Worm (Caenorhabditis elegans): ENCODE measurements around the gene dab-1.
A peak's percentile ranks its signal among the peaks of the same experiment; 100 is the strongest.

The dab-1 gene

DNA sequence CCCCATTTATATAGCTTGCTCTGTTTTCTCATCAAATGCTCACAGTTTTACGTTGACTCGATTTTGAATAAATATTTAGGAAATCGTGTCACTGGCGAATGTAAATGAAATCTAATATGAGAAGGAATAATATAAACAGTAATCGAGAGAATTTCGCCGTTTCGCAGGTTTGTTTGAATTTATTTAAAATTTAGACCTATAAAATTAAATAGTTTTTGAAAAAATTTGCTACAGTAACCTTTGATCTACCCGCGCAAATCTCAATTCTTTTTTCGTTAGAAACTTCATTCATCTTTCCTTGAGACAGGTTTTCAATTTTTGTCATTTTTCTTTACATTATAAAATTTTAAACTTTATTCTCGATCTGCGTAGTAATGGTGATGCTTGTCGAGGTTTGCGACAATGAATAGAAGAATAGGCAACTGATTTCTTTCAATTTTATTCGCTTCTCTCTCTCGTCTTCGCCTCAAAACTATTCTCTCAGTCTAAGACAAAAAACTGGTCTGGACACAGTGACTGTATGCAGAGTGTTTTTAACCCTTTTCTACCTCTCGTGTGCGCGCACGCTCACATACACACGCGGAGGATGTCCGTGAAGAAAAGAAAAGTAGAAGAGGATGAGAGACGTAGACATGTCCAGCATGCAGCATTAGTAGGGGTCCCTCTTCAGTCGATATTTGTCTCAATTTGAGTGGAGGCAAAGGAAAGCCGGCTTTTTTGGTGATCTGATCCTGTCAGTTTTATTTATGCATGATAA, at the start of gene dab-1:
dab-1 (plus strand) TSS at position 78 of the 757 bp plus-strand sequence.
- TF ChIP-seq hlh-4 (tag; optimal IDR thresholded peaks at IDR 0.05): no peak
- no peak for TF ChIP-seq C04F5.9 (tag; optimal IDR thresholded peaks at IDR 0.05)
- no peak for TF ChIP-seq ztf-11 (tag; optimal IDR thresholded peaks at IDR 0.05)
- no peak for TF ChIP-seq nhr-12 (tag; optimal IDR thresholded peaks at IDR 0.05)
- TF ChIP-seq C34B4.2 (tag; optimal IDR thresholded peaks at IDR 0.05): no peak
- TF ChIP-seq vab-15 (tag; optimal IDR thresholded peaks at IDR 0.05): no peak
- no peak for TF ChIP-seq unc-130 (tag; optimal IDR thresholded peaks at IDR 0.05)
- no peak for TF ChIP-seq dsc-1 (tag; optimal IDR thresholded peaks at IDR 0.05)
- no peak for TF ChIP-seq zip-4 (GFP tag; optimal IDR thresholded peaks at IDR 0.05)
- no peak for TF ChIP-seq egl-27 (tag; optimal IDR thresholded peaks at IDR 0.05)
- TF ChIP-seq aha-1 (tag; optimal IDR thresholded peaks at IDR 0.05): no peak
- peak; percentile 91 for TF ChIP-seq blmp-1 (tag; optimal IDR thresholded peaks at IDR 0.05)
- no peak for TF ChIP-seq ztf-4 (tag; optimal IDR thresholded peaks at IDR 0.05)
- TF ChIP-seq nhr-84 (tag; optimal IDR thresholded peaks at IDR 0.05): no peak
- TF ChIP-seq ceh-8 (GFP tag; optimal IDR thresholded peaks at IDR 0.05): no peak
- TF ChIP-seq nhr-11 (tag; optimal IDR thresholded peaks at IDR 0.05): no peak
- no peak for TF ChIP-seq isw-1 (GFP tag; IDR thresholded peaks at IDR 0.05)
- no peak for TF ChIP-seq nhr-77 (tag; optimal IDR thresholded peaks at IDR 0.05)
- peak in 1 of 2 experiments; percentile 73 for TF ChIP-seq mdl-1 (tag; optimal IDR thresholded peaks at IDR 0.05)
- TF ChIP-seq snu-23 (GFP tag; optimal IDR thresholded peaks at IDR 0.05): peak; percentile 46
- no peak for TF ChIP-seq unc-98 (GFP tag; IDR thresholded peaks at IDR 0.05)
- TF ChIP-seq pag-3 (tag; optimal IDR thresholded peaks at IDR 0.05; ENCODE audit: borderline replicate concordance, insufficient read depth): no peak
- TF ChIP-seq hlh-17 (GFP tag; optimal IDR thresholded peaks at IDR 0.05; ENCODE audit: borderline replicate concordance): no peak
- no peak for TF ChIP-seq lin-39 (tag; optimal IDR thresholded peaks at IDR 0.05)
- TF ChIP-seq lin-15B (tag; optimal IDR thresholded peaks at IDR 0.05): no peak
- no peak for TF ChIP-seq nhr-237 (tag; optimal IDR thresholded peaks at IDR 0.05)
- TF ChIP-seq nhr-85 (tag): peak; percentile 83
- no peak for TF ChIP-seq hpl-2 (GFP tag; optimal IDR thresholded peaks at IDR 0.05)
- TF ChIP-seq nhr-20 (tag; optimal IDR thresholded peaks at IDR 0.05): peak; percentile 37
- TF ChIP-seq aly-2 (tag; optimal IDR thresholded peaks at IDR 0.05): no peak
- no peak for TF ChIP-seq skn-1 (tag; optimal IDR thresholded peaks at IDR 0.05)
- TF ChIP-seq mep-1 (tag; optimal IDR thresholded peaks at IDR 0.05): peak; percentile 55
- no peak for TF ChIP-seq xbp-1 (tag; optimal IDR thresholded peaks at IDR 0.05)
- TF ChIP-seq alr-1 (tag; optimal IDR thresholded peaks at IDR 0.05; ENCODE audit: borderline replicate concordance): no peak
- no peak for TF ChIP-seq F16B12.6 (tag; optimal IDR thresholded peaks at IDR 0.05)
- TF ChIP-seq nhr-47 (tag; optimal IDR thresholded peaks at IDR 0.05): no peak
- TF ChIP-seq elt-3 (tag; optimal IDR thresholded peaks at IDR 0.05): peak in 4 of 6 experiments; percentile 3 to 55 (median 18)
- no peak for TF ChIP-seq nhr-90 (tag; optimal IDR thresholded peaks at IDR 0.05; ENCODE audit: poor library complexity)
- TF ChIP-seq sup-37 (GFP tag; optimal IDR thresholded peaks at IDR 0.05): no peak
- TF ChIP-seq ceh-82 (tag; optimal IDR thresholded peaks at IDR 0.05): peak in 1 of 3 experiments; percentile 30
- peak; percentile 34 for TF ChIP-seq nhr-71 (tag; optimal IDR thresholded peaks at IDR 0.05)
- TF ChIP-seq fos-1 (tag; optimal IDR thresholded peaks at IDR 0.05): no peak
- no peak for TF ChIP-seq lir-3 (tag; optimal IDR thresholded peaks at IDR 0.05; ENCODE audit: poor library complexity)
- no peak for TF ChIP-seq irx-1 (tag; optimal IDR thresholded peaks at IDR 0.05)
- TF ChIP-seq ceh-90 (tag; optimal IDR thresholded peaks at IDR 0.05): no peak
- no peak for TF ChIP-seq snpc-4 (tag; optimal IDR thresholded peaks at IDR 0.05)
- TF ChIP-seq ets-5 (GFP tag; IDR thresholded peaks at IDR 0.05): no peak
- TF ChIP-seq ces-1 (GFP tag; optimal IDR thresholded peaks at IDR 0.05): no peak
- no peak for TF ChIP-seq ceh-63 (GFP tag; optimal IDR thresholded peaks at IDR 0.05)
- TF ChIP-seq zag-1 (tag; optimal IDR thresholded peaks at IDR 0.05): no peak
- no peak for TF ChIP-seq nhr-19 (GFP tag; conservative IDR thresholded peaks at IDR 0.05)
- peak; percentile 12 for TF ChIP-seq rnt-1 (tag; optimal IDR thresholded peaks at IDR 0.05)
